Fruit fly (Drosophila melanogaster) whole organism, embryonic: ENCODE results near the gene CG43059.

ENCODE experiments used
- CG10267 ChIP-seq: fragments of 200-800 bp; sonication (Bioruptor generic); optimal IDR thresholded peaks from 2 replicates; lab custom pipeline; 2018; ENCODE audit warnings: missing biosample characterization, mild to moderate bottlenecking, missing genetic modification characterization, moderate library complexity
- CG10654 ChIP-seq: fragments of 200-800 bp; sonication (Bioruptor generic); optimal IDR thresholded peaks from 2 replicates; lab custom pipeline; 2016; ENCODE audit warnings: missing biosample characterization, missing genetic modification characterization
- CG11560 ChIP-seq: fragments of 200-800 bp; sonication (Bioruptor generic); IDR thresholded peaks from 3 replicates; pipeline ENCODE4 v1.3.6; 2022; ENCODE audit warnings: missing biosample characterization, missing genetic modification characterization
- CG12219 ChIP-seq: fragments of 200-800 bp; sonication (Bioruptor generic); optimal IDR thresholded peaks from 3 replicates; lab custom pipeline; 2018; ENCODE audit warnings: missing biosample characterization, mild to moderate bottlenecking, missing genetic modification characterization
- CG1233 ChIP-seq: fragments of 200-800 bp; sonication (Bioruptor generic); optimal IDR thresholded peaks from 4 replicates; lab custom pipeline; 2018; ENCODE audit warnings: missing biosample characterization, mild to moderate bottlenecking, missing genetic modification characterization
- CG14014 ChIP-seq: fragments of 200-800 bp; sonication (Bioruptor generic); IDR thresholded peaks from 2 replicates; pipeline ENCODE4 v1.3.6; 2022; ENCODE audit warnings: missing biosample characterization, missing genetic modification characterization
- CG14965 ChIP-seq: fragments of 200-800 bp; sonication (Bioruptor generic); optimal IDR thresholded peaks from 2 replicates; lab custom pipeline; 2016; ENCODE audit warnings: missing biosample characterization, missing genetic modification characterization, borderline replicate concordance
- CG1647 ChIP-seq: fragments of 200-800 bp; sonication (Bioruptor generic); optimal IDR thresholded peaks from 3 replicates; lab custom pipeline; 2016; ENCODE audit warnings: missing biosample characterization, missing genetic modification characterization
- CG16863 ChIP-seq: fragments of 200-800 bp; sonication (Bioruptor generic); optimal IDR thresholded peaks from 3 replicates; lab custom pipeline; 2016; ENCODE audit warnings: missing biosample characterization, missing genetic modification characterization
- CG2678 ChIP-seq: fragments of 200-800 bp; sonication (Bioruptor generic); optimal IDR thresholded peaks from 3 replicates; lab custom pipeline; 2019; ENCODE audit warnings: missing biosample characterization, mild to moderate bottlenecking, missing genetic modification characterization, moderate library complexity
- CG2875 ChIP-seq: fragments of 200-800 bp; sonication (Bioruptor generic); optimal IDR thresholded peaks from 2 replicates; lab custom pipeline; 2017; ENCODE audit warnings: missing biosample characterization, mild to moderate bottlenecking, missing genetic modification characterization, missing genetic modification reagents
- CG30020 ChIP-seq: fragments of 200-800 bp; optimal IDR thresholded peaks from 2 replicates; lab custom pipeline; 2019; ENCODE audit warnings: missing biosample characterization, mild to moderate bottlenecking, missing genetic modification characterization, moderate library complexity
- CG32772 ChIP-seq: fragments of 200-800 bp; sonication (Bioruptor generic); IDR thresholded peaks from 2 replicates; pipeline ENCODE4 v1.3.6; 2022; ENCODE audit warnings: missing biosample characterization, missing genetic modification characterization
- CG34224 ChIP-seq: fragments of 200-800 bp; sonication (Bioruptor generic); IDR thresholded peaks from 3 replicates; pipeline ENCODE4 v1.3.6; 2022; ENCODE audit warnings: missing biosample characterization, missing genetic modification characterization; ENCODE audit not compliant: partially characterized antibody
- CG3847 ChIP-seq: fragments of 200-800 bp; sonication (Bioruptor generic); IDR thresholded peaks from 2 replicates; pipeline ENCODE4 v1.3.6; 2022; ENCODE audit warnings: missing biosample characterization, missing genetic modification characterization
- CG4360 ChIP-seq: fragments of 200-800 bp; sonication (Bioruptor generic); IDR thresholded peaks from 2 replicates; pipeline ENCODE4 v1.3.6; 2022; ENCODE audit warnings: missing biosample characterization, missing genetic modification characterization
- CG4707 ChIP-seq: fragments of 200-800 bp; sonication (Bioruptor generic); optimal IDR thresholded peaks from 2 replicates; lab custom pipeline; 2018; ENCODE audit warnings: missing biosample characterization, mild to moderate bottlenecking, missing genetic modification characterization, moderate library complexity
- CG7372 ChIP-seq: fragments of 200-800 bp; sonication (Bioruptor generic); IDR thresholded peaks from 2 replicates; pipeline ENCODE4 v1.3.6; 2022; ENCODE audit warnings: missing biosample characterization, missing genetic modification characterization
- CG8359 ChIP-seq: fragments of 200-800 bp; sonication (Bioruptor generic); optimal IDR thresholded peaks from 2 replicates; lab custom pipeline; 2017; ENCODE audit warnings: missing biosample characterization, mild to moderate bottlenecking, missing genetic modification characterization, borderline replicate concordance
- Dek ChIP-seq: fragments of 200-800 bp; sonication (Bioruptor generic); optimal IDR thresholded peaks from 3 replicates; lab custom pipeline; 2019; ENCODE audit warnings: missing biosample characterization, mild to moderate bottlenecking, missing genetic modification characterization, moderate library complexity
- Doc3 ChIP-seq: fragments of 200-800 bp; sonication (Bioruptor generic); IDR thresholded peaks from 3 replicates; pipeline ENCODE4 v1.3.6; 2022; ENCODE audit warnings: missing biosample characterization, missing genetic modification characterization; ENCODE audit not compliant: partially characterized antibody
- E2f1 ChIP-seq: fragments of 200-800 bp; sonication (Bioruptor generic); IDR thresholded peaks from 2 replicates; pipeline ENCODE4 v1.3.6; 2022; ENCODE audit warnings: missing biosample characterization, missing genetic modification characterization
- Gsc ChIP-seq: fragments of 200-800 bp; sonication (Bioruptor generic); IDR thresholded peaks from 2 replicates; pipeline ENCODE4 v1.3.6; 2022; ENCODE audit warnings: missing biosample characterization, missing genetic modification characterization
- HLH3B ChIP-seq: fragments of 200-800 bp; sonication (Bioruptor generic); IDR thresholded peaks from 2 replicates; pipeline ENCODE4 v1.3.6; 2022; ENCODE audit warnings: missing biosample characterization, missing genetic modification characterization
- HLH4C ChIP-seq: fragments of 200-800 bp; sonication (Bioruptor generic); IDR thresholded peaks from 3 replicates; pipeline ENCODE4 v1.3.6; 2022; ENCODE audit warnings: missing biosample characterization, missing genetic modification characterization; ENCODE audit not compliant: partially characterized antibody
- Max ChIP-seq: fragments of 200-800 bp; sonication (Bioruptor generic); optimal IDR thresholded peaks from 2 replicates; lab custom pipeline; 2016; ENCODE audit warnings: missing biosample characterization, mild to moderate bottlenecking, missing genetic modification characterization
- Myb ChIP-seq: fragments of 200-800 bp; sonication (Bioruptor generic); optimal IDR thresholded peaks from 2 replicates; lab custom pipeline; 2016; ENCODE audit warnings: missing biosample characterization, missing genetic modification characterization
- NC2α ChIP-seq: fragments of 200-800 bp; sonication (Bioruptor generic); optimal IDR thresholded peaks from 2 replicates; lab custom pipeline; 2016; ENCODE audit warnings: missing biosample characterization, missing genetic modification characterization
- Sin3A ChIP-seq: fragments of >200 bp; optimal IDR thresholded peaks from 2 replicates; lab custom pipeline; 2018
- Six4 ChIP-seq: fragments of 200-800 bp; sonication (Bioruptor generic); optimal IDR thresholded peaks from 2 replicates; lab custom pipeline; 2016; ENCODE audit warnings: missing biosample characterization, missing genetic modification characterization
- Sox102F ChIP-seq: fragments of 200-800 bp; sonication (Bioruptor generic); optimal IDR thresholded peaks from 2 replicates; lab custom pipeline; 2018; ENCODE audit warnings: missing biosample characterization, mild to moderate bottlenecking, missing genetic modification characterization, moderate library complexity
- Xrp1 ChIP-seq: fragments of 200-800 bp; sonication (Bioruptor generic); IDR thresholded peaks from 2 replicates; pipeline ENCODE4 v1.3.6; 2022; ENCODE audit warnings: missing biosample characterization, missing genetic modification characterization
- abd-A ChIP-seq: fragments of 200-800 bp; sonication (Bioruptor generic); optimal IDR thresholded peaks from 3 replicates; lab custom pipeline; 2019; ENCODE audit warnings: missing biosample characterization, mild to moderate bottlenecking, missing genetic modification characterization, moderate library complexity
- ash1 ChIP-seq: fragments of 200-800 bp; sonication (Bioruptor generic); optimal IDR thresholded peaks from 2 replicates; lab custom pipeline; 2018; ENCODE audit warnings: missing biosample characterization, mild to moderate bottlenecking, missing genetic modification characterization
- bbx ChIP-seq: fragments of 200-800 bp; sonication (Bioruptor generic); IDR thresholded peaks from 2 replicates; pipeline ENCODE4 v1.3.6; 2022; ENCODE audit warnings: missing biosample characterization, missing genetic modification characterization; ENCODE audit not compliant: partially characterized antibody
- bowl ChIP-seq: fragments of 200-800 bp; sonication (Bioruptor generic); IDR thresholded peaks from 2 replicates; pipeline ENCODE4 v1.3.6; 2022; ENCODE audit warnings: missing biosample characterization, missing genetic modification characterization
- danr ChIP-seq: fragments of 200-800 bp; sonication (Bioruptor generic); IDR thresholded peaks from 2 replicates; pipeline ENCODE4 v1.3.6; 2022; ENCODE audit warnings: missing biosample characterization, missing genetic modification characterization
- fru ChIP-seq: fragments of >200 bp; optimal IDR thresholded peaks from 2 replicates; lab custom pipeline; 2017
- gcm2 ChIP-seq: fragments of 200-800 bp; sonication (Bioruptor generic); optimal IDR thresholded peaks from 2 replicates; lab custom pipeline; 2016; ENCODE audit warnings: missing biosample characterization, missing genetic modification characterization
- inv ChIP-seq: fragments of 200-800 bp; sonication (Bioruptor generic); IDR thresholded peaks from 2 replicates; pipeline ENCODE4 v1.3.6; 2022; ENCODE audit warnings: missing biosample characterization, missing genetic modification characterization; ENCODE audit not compliant: partially characterized antibody
- lola ChIP-seq, 3 experiments: fragments of >200 bp in 2 of 3; fragments of 200-800 bp in 1 of 3; sonication (Bioruptor generic) in 1 of 3; optimal IDR thresholded peaks; 2 replicates each; lab custom pipeline; 2017 to 2019; ENCODE audit warnings: missing biosample characterization in 3 of 3, missing genetic modification characterization in 3 of 3, mild to moderate bottlenecking in 1 of 3, moderate library complexity in 1 of 3
- mirr ChIP-seq: fragments of 200-800 bp; sonication (Bioruptor generic); optimal IDR thresholded peaks from 3 replicates; lab custom pipeline; 2018; ENCODE audit warnings: missing biosample characterization, mild to moderate bottlenecking, missing genetic modification characterization
- nerfin-1 ChIP-seq: fragments of 200-800 bp; sonication (Bioruptor generic); optimal IDR thresholded peaks from 3 replicates; lab custom pipeline; 2019; ENCODE audit warnings: missing biosample characterization, mild to moderate bottlenecking, missing genetic modification characterization, moderate library complexity
- ranshi ChIP-seq: fragments of 200-800 bp; sonication (Bioruptor generic); IDR thresholded peaks from 2 replicates; pipeline ENCODE4 v1.3.6; 2022; ENCODE audit warnings: missing biosample characterization, missing genetic modification characterization
- slp2 ChIP-seq: fragments of 200-800 bp; sonication (Bioruptor generic); optimal IDR thresholded peaks from 2 replicates; lab custom pipeline; 2016; ENCODE audit warnings: missing biosample characterization, missing genetic modification characterization
- sna ChIP-seq: fragments of 200-800 bp; sonication (Bioruptor generic); IDR thresholded peaks from 2 replicates; pipeline ENCODE4 v1.3.6; 2022; ENCODE audit warnings: missing biosample characterization, missing genetic modification characterization; ENCODE audit not compliant: partially characterized antibody
- unc-4 ChIP-seq: fragments of 200-800 bp; sonication (Bioruptor generic); IDR thresholded peaks from 2 replicates; pipeline ENCODE4 v1.3.6; 2022; ENCODE audit warnings: missing biosample characterization, missing genetic modification characterization; ENCODE audit not compliant: partially characterized antibody
- vvl ChIP-seq: fragments of 200-800 bp; sonication (Bioruptor generic); IDR thresholded peaks from 2 replicates; pipeline ENCODE4 v1.3.6; 2022; ENCODE audit warnings: missing biosample characterization, missing genetic modification characterization

The CG43059 gene

DNA sequence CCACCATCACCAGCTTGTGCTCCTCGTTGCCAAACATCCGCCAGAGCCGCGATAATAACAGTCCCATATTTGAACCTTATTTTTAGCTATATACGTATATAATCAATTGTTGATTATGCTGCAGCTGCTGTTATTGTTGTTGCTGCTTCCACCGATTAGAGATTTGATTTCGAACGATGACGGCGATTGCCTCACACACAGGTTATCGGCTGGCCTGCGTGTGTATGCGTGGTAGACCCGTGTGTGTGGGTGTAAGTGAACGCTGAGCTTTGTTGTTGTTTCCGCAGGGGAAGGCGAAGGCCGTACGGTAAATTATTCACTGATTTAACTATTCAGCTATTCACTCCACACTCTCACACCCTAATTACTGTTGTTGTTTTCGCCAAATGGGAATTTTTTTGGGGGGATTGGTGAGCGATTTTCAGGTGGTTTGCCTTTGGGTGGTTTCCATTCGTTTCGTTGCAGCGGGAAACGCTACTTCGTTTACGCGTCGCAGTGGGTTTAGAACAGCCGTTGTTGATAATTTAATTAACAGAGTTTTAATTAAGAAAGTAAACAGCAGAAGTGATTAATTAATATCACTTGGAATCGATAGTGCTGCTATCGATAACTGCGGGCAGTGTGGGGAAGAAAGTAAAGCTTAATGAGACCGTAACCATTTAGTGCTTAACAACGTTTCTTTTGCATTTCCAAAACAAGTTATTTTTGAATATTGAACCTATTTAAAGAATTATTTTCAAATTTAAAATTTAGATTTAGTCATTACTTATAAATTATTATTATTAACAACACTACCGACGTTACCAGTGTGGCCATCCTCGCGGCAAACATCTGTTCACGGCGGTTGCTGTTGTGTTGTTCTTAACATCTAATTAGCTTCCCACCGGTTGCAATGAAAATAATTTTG lies 19.3 kb downstream of the CG43059 start, which contains the start of the genes Arl5 and CG13671 (continued):
- TF ChIP-seq Xrp1: peak; percentile 89
- TF ChIP-seq nerfin-1: no peak
- TF ChIP-seq CG4360: peak; percentile 85
- TF ChIP-seq Six4 (GFP tag; lab: Kevin White, UChicago): peak; percentile 66
- peak; percentile 33; the same call in 1 of the 2 replicates for TF ChIP-seq CG7372 (GFP tag; lab: Robert Waterston, UW)
- peak; percentile 72; the same call in 1 of the 2 replicates for TF ChIP-seq sna (GFP tag; lab: Robert Waterston, UW)
- TF ChIP-seq bowl (GFP tag; lab: Robert Waterston, UW): no peak
- peak; percentile 80 for TF ChIP-seq unc-4 (GFP tag; lab: Robert Waterston, UW)
- TF ChIP-seq Sin3A (lab: Kevin White, UChicago): peak; percentile 67
- TF ChIP-seq NC2α (GFP tag; lab: Kevin White, UChicago): peak; percentile 13
- TF ChIP-seq danr (GFP tag; lab: Robert Waterston, UW): no peak; the same call in 1 of the 2 replicates
- TF ChIP-seq E2f1 (GFP tag; lab: Robert Waterston, UW): peak; percentile 71
- peak; percentile 66; the same call in 2 of the 3 replicates for TF ChIP-seq CG34224
- peak; percentile 27 for TF ChIP-seq mirr (GFP tag; lab: Kevin White, UChicago)
- peak; percentile 47 for TF ChIP-seq gcm2 (GFP tag; lab: Kevin White, UChicago)
- peak; percentile 91 for TF ChIP-seq vvl (GFP tag; lab: Robert Waterston, UW)
- peak in 2 of 3 experiments; percentile 16 to 60 for TF ChIP-seq lola (GFP tag; optimal IDR thresholded peaks at IDR 0.05; lab: Kevin White, UChicago)
- TF ChIP-seq CG3847 (GFP tag; lab: Robert Waterston, UW): peak; percentile 75
- peak; percentile 50 for TF ChIP-seq CG2875 (GFP tag; lab: Kevin White, UChicago)
- peak; percentile 45 for TF ChIP-seq CG30020 (tag; lab: Kevin White, UChicago)
- peak; percentile 53 for TF ChIP-seq CG1233 (GFP tag; lab: Kevin White, UChicago)
- TF ChIP-seq CG11560: no peak
- no peak for TF ChIP-seq ash1 (GFP tag; lab: Kevin White, UChicago)
- no peak for TF ChIP-seq fru (lab: Kevin White, UChicago)
- peak; percentile 70 for TF ChIP-seq HLH4C (GFP tag; lab: Robert Waterston, UW)
- peak; percentile 76 for TF ChIP-seq CG14014 (GFP tag; lab: Robert Waterston, UW)
- peak; percentile 63 for TF ChIP-seq inv
- no peak for TF ChIP-seq CG14965 (GFP tag; lab: Kevin White, UChicago)
- TF ChIP-seq HLH3B (GFP tag; lab: Robert Waterston, UW): peak; percentile 79
- no peak for TF ChIP-seq CG2678 (tag; lab: Kevin White, UChicago)
- TF ChIP-seq CG16863 (GFP tag; lab: Kevin White, UChicago): peak; percentile 54
- peak; percentile 70 for TF ChIP-seq Max (GFP tag; lab: Kevin White, UChicago)
- peak; percentile 62 for TF ChIP-seq Myb
- TF ChIP-seq CG4707 (GFP tag; lab: Kevin White, UChicago): no peak
- TF ChIP-seq Sox102F (GFP tag; lab: Kevin White, UChicago): no peak
- peak; percentile 97 for TF ChIP-seq CG10267
- TF ChIP-seq CG8359 (GFP tag; lab: Kevin White, UChicago): no peak
- no peak for TF ChIP-seq abd-A (tag; lab: Kevin White, UChicago)
- peak; percentile 53 for TF ChIP-seq bbx (GFP tag; lab: Robert Waterston, UW)
- TF ChIP-seq ranshi (GFP tag; lab: Robert Waterston, UW): peak; percentile 82; the same call in 1 of the 2 replicates
- TF ChIP-seq Doc3: peak; percentile 83
- TF ChIP-seq CG10654 (GFP tag; lab: Kevin White, UChicago): peak; percentile 80
- no peak for TF ChIP-seq slp2 (GFP tag; lab: Kevin White, UChicago)
- TF ChIP-seq CG32772: peak; percentile 83
- peak; percentile 66 for TF ChIP-seq Dek (tag; lab: Kevin White, UChicago)
- TF ChIP-seq Gsc: no peak
- TF ChIP-seq CG1647 (GFP tag; lab: Kevin White, UChicago): peak; percentile 70
- no peak for TF ChIP-seq CG12219 (GFP tag; lab: Kevin White, UChicago)
